Fruit fly (Drosophila melanogaster): ENCODE measurements around the gene Tie.

- TF ChIP-seq h (optimal IDR thresholded peaks at IDR 0.05) (no peak), psq (optimal IDR thresholded peaks at IDR 0.05) (no peak), Myc (optimal IDR thresholded peaks at IDR 0.05) (no peak), Sin3A (optimal IDR thresholded peaks at IDR 0.05) (no peak), ttk (optimal IDR thresholded peaks at IDR 0.05) (no peak)
These were observed 23.8 kb upstream of the Tie start, which contains the start of gene CG42540 for dm6 chr3L:4555787-4556186.
